Worm (Caenorhabditis elegans) whole organism, young adult: ENCODE results near the gene R11.4.

Experiments
- ceh-58 ChIP-seq: fragments of 200-800 bp; sonication (Bioruptor generic); IDR thresholded peaks from 2 replicates; pipeline ENCODE4 v1.3.6; 2022; ENCODE audit warnings: missing genetic modification characterization, missing compliant biosample characterization
- him-1 ChIP-seq: sonication (generic microtip); optimal IDR thresholded peaks from 2 replicates; lab custom pipeline; 2016; ENCODE audit warnings: missing genotype, missing genetic modification reagents, missing genetic modification characterization, missing compliant biosample characterization
- lsl-1 ChIP-seq: fragments of 200-800 bp; sonication (Bioruptor generic); optimal IDR thresholded peaks from 2 replicates; lab custom pipeline; 2018; ENCODE audit warnings: mild to moderate bottlenecking, missing genetic modification characterization, moderate library complexity, missing compliant biosample characterization
- tlf-1 ChIP-seq: fragments of 200-800 bp; sonication (Bioruptor generic); optimal IDR thresholded peaks from 2 replicates; lab custom pipeline; 2018; ENCODE audit warnings: mild to moderate bottlenecking, missing genetic modification characterization, missing compliant biosample characterization
- unc-130 ChIP-seq: sonication (generic microtip); optimal IDR thresholded peaks from 2 replicates; lab custom pipeline; 2016; ENCODE audit warnings: missing genetic modification reagents, missing genetic modification characterization, missing compliant biosample characterization
- unc-62 ChIP-seq: fragments of 150-350 bp; optimal IDR thresholded peaks from 2 replicates; lab custom pipeline; 2014; ENCODE audit warnings: missing biosample characterization, missing genetic modification reagents, missing genetic modification characterization

ce11 chrX:16163402-16163801 lies 47.0 kb downstream of the R11.4 start, which contains the start of gene F09C8.1:
- TF ChIP-seq unc-62 (GFP tag; lab: Kevin White, UChicago) = no peak
- no peak for TF ChIP-seq him-1 (tag; lab: Kevin White, UChicago)
- TF ChIP-seq lsl-1 (GFP tag; lab: Kevin White, UChicago) = no peak
- TF ChIP-seq tlf-1 (GFP tag; lab: Kevin White, UChicago) = no peak
- TF ChIP-seq unc-130 (GFP tag; lab: Kevin White, UChicago) = no peak
- TF ChIP-seq ceh-58 (GFP tag; lab: Robert Waterston, UW) = no peak
